Worm (Caenorhabditis elegans) whole organism, mixed stage, embryonic: ENCODE data around the gene aakb-1.

Experiments
- bed-3 ChIP-seq: fragments of 200-800 bp; sonication (Bioruptor generic); optimal IDR thresholded peaks from 3 replicates; lab custom pipeline; 2018; ENCODE audit warnings: mild to moderate bottlenecking, missing genetic modification characterization, moderate library complexity, missing compliant biosample characterization
- blmp-1 ChIP-seq: fragments of 150-350 bp; optimal IDR thresholded peaks from 2 replicates; lab custom pipeline; 2014; ENCODE audit warnings: missing biosample characterization, missing genetic modification characterization
- ces-1 ChIP-seq: fragments of 150-350 bp; optimal IDR thresholded peaks from 2 replicates; lab custom pipeline; 2014; ENCODE audit warnings: missing biosample characterization, missing genetic modification reagents, missing genetic modification characterization
- cnd-1 ChIP-seq: fragments of 200-800 bp; sonication (Bioruptor generic); optimal IDR thresholded peaks from 2 replicates; lab custom pipeline; 2018; ENCODE audit warnings: mild to moderate bottlenecking, missing genetic modification characterization, missing compliant biosample characterization
- drap-1 ChIP-seq: fragments of 200-800 bp; sonication (Bioruptor generic); optimal IDR thresholded peaks from 3 replicates; lab custom pipeline; 2018; ENCODE audit warnings: mild to moderate bottlenecking, missing genetic modification characterization, missing compliant biosample characterization
- elt-1 ChIP-seq: sonication (generic microtip); optimal IDR thresholded peaks from 2 replicates; lab custom pipeline; 2017; ENCODE audit warnings: missing genetic modification characterization, mild to moderate bottlenecking, missing compliant biosample characterization, antibody characterized with exemption, moderate library complexity, borderline replicate concordance; ENCODE audit not compliant: insufficient read depth
- ham-2 ChIP-seq: fragments of 200-800 bp; sonication (Bioruptor generic); optimal IDR thresholded peaks from 2 replicates; lab custom pipeline; 2018; ENCODE audit warnings: mild to moderate bottlenecking, missing genetic modification characterization, missing compliant biosample characterization
- hlh-1 ChIP-seq: fragments of 150-350 bp; optimal IDR thresholded peaks from 2 replicates; lab custom pipeline; 2014; ENCODE audit warnings: missing biosample characterization, missing genetic modification reagents, missing genetic modification characterization
- lin-13 ChIP-seq: fragments of 150-350 bp; optimal IDR thresholded peaks from 2 replicates; lab custom pipeline; 2014; ENCODE audit warnings: missing biosample characterization, missing genetic modification characterization
- lin-32 ChIP-seq: fragments of 200-800 bp; sonication (Bioruptor generic); optimal IDR thresholded peaks from 2 replicates; lab custom pipeline; 2018; ENCODE audit warnings: mild to moderate bottlenecking, missing genetic modification characterization, missing compliant biosample characterization
- mep-1 ChIP-seq: fragments of 150-350 bp; optimal IDR thresholded peaks from 2 replicates; lab custom pipeline; 2017; ENCODE audit warnings: missing biosample characterization, missing genetic modification reagents, missing genetic modification characterization, inconsistent platforms
- mls-2 ChIP-seq: sonication (generic microtip); optimal IDR thresholded peaks from 2 replicates; lab custom pipeline; 2016; ENCODE audit warnings: mild to moderate bottlenecking, missing genetic modification characterization, moderate library complexity, missing compliant biosample characterization
- nhr-12 ChIP-seq: fragments of 150-350 bp; optimal IDR thresholded peaks from 2 replicates; lab custom pipeline; 2014; ENCODE audit warnings: missing biosample characterization, missing genetic modification characterization
- nhr-2 ChIP-seq: fragments of 150-350 bp; optimal IDR thresholded peaks from 2 replicates; lab custom pipeline; 2014; ENCODE audit warnings: missing biosample characterization, missing genetic modification characterization
- pha-4 ChIP-seq: fragments of 150-350 bp; optimal IDR thresholded peaks from 2 replicates; lab custom pipeline; 2018; ENCODE audit warnings: missing biosample characterization, missing genetic modification reagents, missing genetic modification characterization
- sptf-1 ChIP-seq: sonication (generic microtip); optimal IDR thresholded peaks from 2 replicates; lab custom pipeline; 2017; ENCODE audit warnings: mild to moderate bottlenecking, missing genetic modification characterization, moderate library complexity, missing compliant biosample characterization
- tbx-8 ChIP-seq: fragments of 200-800 bp; sonication (Bioruptor generic); optimal IDR thresholded peaks from 2 replicates; lab custom pipeline; 2018; ENCODE audit warnings: mild to moderate bottlenecking, missing genetic modification characterization, moderate library complexity, missing compliant biosample characterization
- unc-120 ChIP-seq: sonication (generic microtip); optimal IDR thresholded peaks from 2 replicates; lab custom pipeline; 2017; ENCODE audit warnings: missing genetic modification characterization, missing compliant biosample characterization; ENCODE audit not compliant: poor library complexity, severe bottlenecking
- unc-62 ChIP-seq: fragments of 150-350 bp; optimal IDR thresholded peaks from 2 replicates; lab custom pipeline; 2014; ENCODE audit warnings: missing biosample characterization, missing genetic modification reagents, missing genetic modification characterization
- zip-8 ChIP-seq: fragments of 150-350 bp; optimal IDR thresholded peaks from 2 replicates; lab custom pipeline; 2014; ENCODE audit warnings: missing biosample characterization, missing genetic modification characterization

aakb-1 gene

ce11 chrX:13730209-13730975, 25.2 kb upstream of the aakb-1 start:
- TF ChIP-seq pha-4 (tag; lab: Kevin White, UChicago) = no peak
- TF ChIP-seq elt-1 = no peak
- peak; percentile 29 for TF ChIP-seq sptf-1 (tag; lab: Kevin White, UChicago)
- TF ChIP-seq hlh-1 (tag; lab: Kevin White, UChicago) = no peak
- peak; percentile 17 for TF ChIP-seq lin-32 (GFP tag; lab: Kevin White, UChicago)
- no peak for TF ChIP-seq nhr-12 (tag; lab: Kevin White, UChicago)
- TF ChIP-seq nhr-2 (tag; lab: Kevin White, UChicago) = no peak
- TF ChIP-seq mls-2 (tag; lab: Kevin White, UChicago) = peak; percentile 29
- no peak for TF ChIP-seq zip-8
- peak; percentile 20 for TF ChIP-seq drap-1 (GFP tag; lab: Kevin White, UChicago)
- TF ChIP-seq unc-120 (tag; lab: Kevin White, UChicago) = peak; percentile 85

- TF ChIP-seq bed-3 (GFP tag; lab: Kevin White, UChicago) = no peak
- TF ChIP-seq elt-1 = peak; percentile 76
Observed at ce11 chrX:13736679-13737078, 18.9 kb upstream of the aakb-1 start.

DNA sequence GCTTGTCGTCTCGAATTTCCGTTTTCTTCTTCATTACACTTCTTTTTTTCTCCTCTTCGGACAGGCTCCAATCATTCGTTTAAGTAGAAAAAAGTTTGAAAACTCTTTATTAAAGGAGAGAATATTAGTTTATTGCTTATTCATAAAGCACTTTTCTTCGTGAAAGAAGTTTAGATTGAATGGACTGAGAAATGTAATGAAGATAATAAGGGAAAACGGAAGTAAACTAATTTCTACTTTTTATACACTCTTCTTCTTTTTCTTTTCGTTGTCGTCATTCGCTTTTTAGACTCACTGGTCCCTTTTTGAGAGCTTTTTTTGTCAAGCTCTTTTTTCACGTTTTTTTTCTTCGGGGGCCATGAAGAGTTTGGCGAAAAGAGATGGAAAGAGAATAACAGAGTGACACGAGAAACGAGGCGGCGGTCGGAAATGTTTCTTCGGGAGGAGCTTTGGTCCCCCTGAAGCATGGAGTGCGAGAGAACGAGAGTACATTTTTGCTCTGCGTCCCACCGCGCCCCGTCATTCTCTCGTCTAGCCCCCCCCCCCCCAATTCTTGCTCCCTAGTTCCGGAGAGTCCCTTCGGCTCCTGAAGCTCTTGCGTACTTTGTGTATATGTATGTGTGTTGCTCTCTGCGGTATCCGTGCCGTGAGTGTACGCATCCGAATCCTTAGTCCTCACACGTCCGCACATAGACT, 16.3 kb upstream of the aakb-1 start:
- TF ChIP-seq lin-13 (tag; lab: Kevin White, UChicago) (no peak), drap-1 (GFP tag; lab: Kevin White, UChicago) (peak; percentile 29), ces-1 (GFP tag; lab: Kevin White, UChicago) (peak; percentile 84), bed-3 (GFP tag; lab: Kevin White, UChicago) (no peak), sptf-1 (tag; lab: Kevin White, UChicago) (peak; percentile 64)

DNA sequence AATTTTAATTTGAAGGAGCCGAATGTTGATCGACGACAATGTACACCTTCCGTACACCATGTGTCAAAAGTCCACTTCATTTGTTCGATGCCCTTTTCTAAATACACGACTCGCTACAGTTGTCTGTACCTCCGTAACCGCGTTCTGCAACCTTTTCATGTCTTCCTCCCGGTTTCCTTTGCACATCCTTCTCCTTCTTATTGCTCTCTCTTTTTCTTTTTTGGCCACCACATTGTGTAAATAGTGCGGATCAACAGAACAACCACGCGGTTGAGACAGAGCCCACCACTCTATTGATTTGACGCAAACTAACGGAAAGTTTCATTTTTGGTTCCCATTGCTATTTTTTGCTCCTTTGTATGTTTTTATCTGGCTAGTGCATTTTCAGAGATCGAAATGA, 12.2 kb upstream of the aakb-1 start:
- TF ChIP-seq blmp-1 (tag; lab: Kevin White, UChicago) = no peak
- TF ChIP-seq pha-4 (tag; lab: Kevin White, UChicago) = peak; percentile 54
- peak; percentile 1 for TF ChIP-seq mep-1 (tag; lab: Kevin White, UChicago)
- TF ChIP-seq, all 35 proteins: peak for 2

DNA sequence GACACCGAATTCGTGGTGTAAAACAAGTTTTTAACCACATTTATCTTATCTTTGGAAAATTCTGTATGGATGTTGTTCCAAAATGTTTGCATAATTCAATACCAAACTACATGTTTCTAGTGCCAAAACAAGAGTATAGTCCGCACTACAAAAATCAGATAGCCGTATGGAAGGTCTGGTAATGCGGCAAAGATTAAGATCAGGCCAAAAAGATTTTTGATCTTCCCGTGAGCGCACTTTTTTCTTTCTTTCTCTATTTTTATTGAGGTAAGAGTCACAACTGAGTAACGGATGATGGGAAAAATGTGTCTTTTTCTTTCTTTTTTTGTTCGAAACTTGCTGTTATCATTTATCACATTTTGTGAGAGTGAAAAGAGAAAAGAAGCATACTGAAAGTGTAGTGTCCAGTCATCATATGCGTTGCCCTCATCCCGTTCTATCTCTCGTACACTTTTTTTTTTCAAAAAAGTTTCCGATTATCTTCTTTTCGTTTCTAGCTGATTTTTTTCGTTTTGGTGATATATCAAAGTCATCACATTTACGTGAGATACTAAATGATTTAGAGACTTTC, 10.9 kb upstream of the aakb-1 start:
- TF ChIP-seq lin-13 (tag; lab: Kevin White, UChicago) (no peak), ham-2 (GFP tag; lab: Kevin White, UChicago) (peak; percentile 18), elt-1 (peak; percentile 96), unc-62 (GFP tag; lab: Kevin White, UChicago) (peak; percentile 3), tbx-8 (GFP tag; lab: Kevin White, UChicago) (no peak)

- TF ChIP-seq blmp-1 (tag; lab: Kevin White, UChicago) = no peak
- no peak for TF ChIP-seq unc-120 (tag; lab: Kevin White, UChicago)
- peak; percentile 24 for TF ChIP-seq unc-62 (GFP tag; lab: Kevin White, UChicago)
- peak; percentile 44 for TF ChIP-seq elt-1
- TF ChIP-seq nhr-12 (tag; lab: Kevin White, UChicago) = no peak
- peak; percentile 27 for TF ChIP-seq pha-4 (tag; lab: Kevin White, UChicago)
- TF ChIP-seq, all 35 proteins: peak for 3
Observed at ce11 chrX:13745558-13745957, 10.0 kb upstream of the aakb-1 start.

DNA sequence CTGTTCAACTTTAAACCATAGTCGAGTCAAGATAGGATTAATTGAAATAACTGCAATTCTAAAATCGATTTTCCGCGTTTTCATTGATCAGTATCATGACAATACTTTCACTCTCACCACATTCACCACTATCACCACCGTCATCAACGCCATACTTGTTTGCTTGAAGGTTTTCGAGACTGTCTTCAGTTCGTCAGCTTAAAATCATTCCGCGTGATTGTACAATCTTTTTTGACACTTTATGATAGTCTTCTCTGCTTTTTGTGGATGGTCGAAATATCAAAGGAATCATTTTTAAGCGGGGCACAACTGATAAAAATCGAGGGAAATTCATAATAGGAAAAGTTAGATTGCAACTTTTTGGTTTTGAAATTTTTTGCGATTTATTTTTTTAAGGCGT, 9.3 kb upstream of the aakb-1 start:
- TF ChIP-seq lin-32 (GFP tag; lab: Kevin White, UChicago) = no peak
- no peak for TF ChIP-seq mep-1 (tag; lab: Kevin White, UChicago)
- TF ChIP-seq cnd-1 = no peak
